Worm (Caenorhabditis elegans): Measurements from ENCODE around the gene F10D2.10.

DNA sequence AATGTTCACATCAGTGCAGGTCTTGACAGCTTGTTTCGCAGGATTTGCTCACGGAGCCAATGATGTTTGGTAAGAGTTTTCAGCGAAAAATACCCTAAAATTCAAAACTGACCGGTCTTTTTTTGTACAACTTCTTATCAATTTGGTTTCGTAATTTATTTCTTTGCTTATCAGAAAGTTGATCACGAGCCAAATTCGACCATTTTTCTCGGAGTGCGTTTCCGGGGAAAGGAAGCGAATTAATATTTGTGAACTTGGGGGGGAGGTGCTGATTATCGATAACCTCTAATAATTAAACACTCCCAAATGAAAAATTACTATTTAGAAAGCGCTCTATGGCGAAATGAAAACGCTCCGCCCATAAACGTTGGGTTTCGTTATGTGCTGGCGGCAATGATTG lies 30.6 kb upstream of the F10D2.10 start:
- no peak for TF ChIP-seq ceh-36 (tag; optimal IDR thresholded peaks at IDR 0.05)
- TF ChIP-seq ama-1 (optimal IDR thresholded peaks at IDR 0.05): no peak
- no peak for TF ChIP-seq F13C5.2 (tag; optimal IDR thresholded peaks at IDR 0.05)
- TF ChIP-seq scrt-1 (GFP tag; IDR thresholded peaks at IDR 0.05): no peak
- TF ChIP-seq aly-1 (tag; optimal IDR thresholded peaks at IDR 0.05): no peak
- TF ChIP-seq B0310.2 (tag; optimal IDR thresholded peaks at IDR 0.05): no peak
- no peak for TF ChIP-seq flt-1 (GFP tag; IDR thresholded peaks at IDR 0.05)
- no peak for TF ChIP-seq pes-1 (GFP tag; IDR thresholded peaks at IDR 0.05)
- TF ChIP-seq hmg-4 (GFP tag; optimal IDR thresholded peaks at IDR 0.05): no peak
- TF ChIP-seq tra-4 (tag; optimal IDR thresholded peaks at IDR 0.05): no peak

Measured in whole organism, early embryonic.